Fruit fly (Drosophila melanogaster) whole organism, embryonic: Measurements from ENCODE around the gene Hr38.

Source experiments
- BEAF-32 ChIP-seq: fragments of 200-800 bp; sonication (Bioruptor generic); optimal IDR thresholded peaks from 3 replicates; lab custom pipeline; 2017; ENCODE audit warnings: missing biosample characterization, missing genetic modification characterization, mild to moderate bottlenecking, moderate library complexity, missing genetic modification reagents
- CG10267 ChIP-seq: fragments of 200-800 bp; sonication (Bioruptor generic); optimal IDR thresholded peaks from 2 replicates; lab custom pipeline; 2018; ENCODE audit warnings: missing biosample characterization, mild to moderate bottlenecking, missing genetic modification characterization, moderate library complexity
- CG10462 ChIP-seq: fragments of 200-800 bp; sonication (Bioruptor generic); optimal IDR thresholded peaks from 2 replicates; lab custom pipeline; 2016; ENCODE audit warnings: missing biosample characterization, missing genetic modification characterization
- CG11247 ChIP-seq: fragments of 200-800 bp; sonication (Bioruptor generic); IDR thresholded peaks from 2 replicates; pipeline ENCODE4 v1.3.6; 2022; ENCODE audit warnings: missing biosample characterization, missing genetic modification characterization
- CG12236 ChIP-seq: fragments of 200-800 bp; sonication (Bioruptor generic); optimal IDR thresholded peaks from 2 replicates; lab custom pipeline; 2016; ENCODE audit warnings: missing biosample characterization, missing genetic modification characterization
- CG13775 ChIP-seq: fragments of 200-800 bp; sonication (Bioruptor generic); optimal IDR thresholded peaks from 3 replicates; lab custom pipeline; 2017; ENCODE audit warnings: missing biosample characterization, mild to moderate bottlenecking, missing genetic modification characterization
- CG17186 ChIP-seq: fragments of 200-800 bp; sonication (Bioruptor generic); optimal IDR thresholded peaks from 3 replicates; lab custom pipeline; 2017; ENCODE audit warnings: missing biosample characterization, missing genetic modification reagents, missing genetic modification characterization
- CG18262 ChIP-seq: fragments of 200-800 bp; optimal IDR thresholded peaks from 3 replicates; lab custom pipeline; 2019; ENCODE audit warnings: missing biosample characterization, mild to moderate bottlenecking, missing genetic modification characterization, moderate library complexity
- CG30020 ChIP-seq: fragments of 200-800 bp; optimal IDR thresholded peaks from 2 replicates; lab custom pipeline; 2019; ENCODE audit warnings: missing biosample characterization, mild to moderate bottlenecking, missing genetic modification characterization, moderate library complexity
- CG32532 ChIP-seq: fragments of 200-800 bp; sonication (Bioruptor generic); IDR thresholded peaks from 2 replicates; pipeline ENCODE4 v1.3.6; 2022; ENCODE audit warnings: missing biosample characterization, missing genetic modification characterization
- CG7963 ChIP-seq: fragments of 200-800 bp; sonication (Bioruptor generic); IDR thresholded peaks from 3 replicates; pipeline ENCODE4 v1.3.6; 2022; ENCODE audit warnings: missing biosample characterization, missing genetic modification characterization; ENCODE audit not compliant: partially characterized antibody
- CG7987 ChIP-seq: fragments of 200-800 bp; sonication (Bioruptor generic); optimal IDR thresholded peaks from 2 replicates; lab custom pipeline; 2018; ENCODE audit warnings: missing biosample characterization, mild to moderate bottlenecking, missing genetic modification characterization, moderate library complexity
- CG8281 ChIP-seq: fragments of 200-800 bp; sonication (Bioruptor generic); optimal IDR thresholded peaks from 2 replicates; lab custom pipeline; 2018; ENCODE audit warnings: missing biosample characterization, mild to moderate bottlenecking, missing genetic modification characterization, moderate library complexity
- CG8924 ChIP-seq: fragments of 200-800 bp; optimal IDR thresholded peaks from 3 replicates; lab custom pipeline; 2019; ENCODE audit warnings: missing biosample characterization, mild to moderate bottlenecking, missing genetic modification characterization, moderate library complexity
- CTCF ChIP-seq: fragments of 200-800 bp; sonication (Bioruptor generic); optimal IDR thresholded peaks from 2 replicates; lab custom pipeline; 2017; ENCODE audit warnings: missing biosample characterization, mild to moderate bottlenecking, missing genetic modification characterization, moderate library complexity
- Chrac-16 ChIP-seq: fragments of 200-800 bp; sonication (Bioruptor generic); optimal IDR thresholded peaks from 3 replicates; lab custom pipeline; 2016; ENCODE audit warnings: missing biosample characterization, missing genetic modification characterization
- CrebB ChIP-seq: fragments of 200-800 bp; sonication (Bioruptor generic); optimal IDR thresholded peaks from 3 replicates; lab custom pipeline; 2018; ENCODE audit warnings: missing biosample characterization, mild to moderate bottlenecking, missing genetic modification characterization
- Dad ChIP-seq: fragments of 200-800 bp; sonication (Bioruptor generic); optimal IDR thresholded peaks from 3 replicates; lab custom pipeline; 2016; ENCODE audit warnings: missing biosample characterization, missing genetic modification characterization
- H2.0 ChIP-seq: fragments of 200-800 bp; sonication (Bioruptor generic); IDR thresholded peaks from 2 replicates; pipeline ENCODE4 v1.3.6; 2022; ENCODE audit warnings: missing biosample characterization, missing genetic modification characterization
- MBD-R2 ChIP-seq: fragments of 200-800 bp; sonication (Bioruptor generic); IDR thresholded peaks from 2 replicates; pipeline ENCODE4 v1.3.6; 2022; ENCODE audit warnings: missing biosample characterization, missing genetic modification characterization
- Mes4 ChIP-seq: fragments of 200-800 bp; sonication (Bioruptor generic); optimal IDR thresholded peaks from 2 replicates; lab custom pipeline; 2016; ENCODE audit warnings: missing biosample characterization, missing genetic modification characterization
- Mrtf ChIP-seq: fragments of 200-800 bp; sonication (Bioruptor generic); IDR thresholded peaks from 3 replicates; pipeline ENCODE4 v1.3.6; 2022; ENCODE audit warnings: missing biosample characterization, missing genetic modification characterization
- Rfx ChIP-seq: fragments of 200-800 bp; sonication (Bioruptor generic); IDR thresholded peaks from 2 replicates; pipeline ENCODE4 v1.3.6; 2022; ENCODE audit warnings: missing biosample characterization, missing genetic modification characterization
- Vsx1 ChIP-seq: fragments of 200-800 bp; sonication (Bioruptor generic); optimal IDR thresholded peaks from 2 replicates; lab custom pipeline; 2017; ENCODE audit warnings: missing biosample characterization, mild to moderate bottlenecking, missing genetic modification characterization, missing genetic modification reagents
- aop ChIP-seq: fragments of 200-800 bp; sonication (Bioruptor generic); IDR thresholded peaks from 2 replicates; pipeline ENCODE4 v1.3.6; 2022; ENCODE audit warnings: missing biosample characterization, missing genetic modification characterization
- ara ChIP-seq: fragments of 200-800 bp; sonication (Bioruptor generic); IDR thresholded peaks from 2 replicates; pipeline ENCODE4 v1.3.6; 2022; ENCODE audit warnings: missing biosample characterization, missing genetic modification characterization
- ase ChIP-seq: fragments of 200-800 bp; sonication (Bioruptor generic); IDR thresholded peaks from 3 replicates; pipeline ENCODE4 v1.3.6; 2022; ENCODE audit warnings: missing biosample characterization, missing genetic modification characterization
- az2 ChIP-seq: fragments of 200-800 bp; sonication (Bioruptor generic); optimal IDR thresholded peaks from 3 replicates; lab custom pipeline; 2016; ENCODE audit warnings: missing biosample characterization, missing genetic modification characterization
- caup ChIP-seq: fragments of 200-800 bp; sonication (Bioruptor generic); optimal IDR thresholded peaks from 3 replicates; lab custom pipeline; 2017; ENCODE audit warnings: missing biosample characterization, mild to moderate bottlenecking, missing genetic modification characterization, moderate library complexity; ENCODE audit not compliant: severe bottlenecking
- chn ChIP-seq: fragments of 200-800 bp; sonication (Bioruptor generic); optimal IDR thresholded peaks from 2 replicates; lab custom pipeline; 2016; ENCODE audit warnings: missing biosample characterization, missing genetic modification characterization
- crp ChIP-seq, 2 experiments: fragments of 200-800 bp; sonication (Bioruptor generic); optimal IDR thresholded peaks; 2 replicates in 1 of 2; 3 replicates in 1 of 2; lab custom pipeline; 2017; ENCODE audit warnings: missing biosample characterization in 2 of 2, missing genetic modification characterization in 2 of 2, mild to moderate bottlenecking in 1 of 2, moderate library complexity in 1 of 2
- dm ChIP-seq: fragments of 200-800 bp; sonication (Bioruptor generic); optimal IDR thresholded peaks from 3 replicates; lab custom pipeline; 2016; ENCODE audit warnings: missing biosample characterization, missing genetic modification characterization
- en ChIP-seq: fragments of 200-800 bp; sonication (Bioruptor generic); optimal IDR thresholded peaks from 2 replicates; lab custom pipeline; 2016; ENCODE audit warnings: missing biosample characterization, missing genetic modification characterization
- h ChIP-seq: fragments of >200 bp; optimal IDR thresholded peaks from 2 replicates; lab custom pipeline; 2017
- ind ChIP-seq: fragments of 200-800 bp; sonication (Bioruptor generic); optimal IDR thresholded peaks from 3 replicates; lab custom pipeline; 2016; ENCODE audit warnings: missing biosample characterization, missing genetic modification characterization
- klu ChIP-seq: fragments of 200-800 bp; sonication (Bioruptor generic); IDR thresholded peaks from 2 replicates; pipeline ENCODE4 v1.3.6; 2022; ENCODE audit warnings: missing biosample characterization, missing genetic modification characterization
- lola ChIP-seq, 3 experiments: fragments of >200 bp in 2 of 3; fragments of 200-800 bp in 1 of 3; sonication (Bioruptor generic) in 1 of 3; optimal IDR thresholded peaks; 2 replicates each; lab custom pipeline; 2017 to 2019; ENCODE audit warnings: missing biosample characterization in 3 of 3, missing genetic modification characterization in 3 of 3, mild to moderate bottlenecking in 1 of 3, moderate library complexity in 1 of 3
- mirr ChIP-seq: fragments of 200-800 bp; sonication (Bioruptor generic); optimal IDR thresholded peaks from 3 replicates; lab custom pipeline; 2018; ENCODE audit warnings: missing biosample characterization, mild to moderate bottlenecking, missing genetic modification characterization
- mld ChIP-seq: fragments of 200-800 bp; sonication (Bioruptor generic); IDR thresholded peaks from 3 replicates; pipeline ENCODE4 v1.3.6; 2022; ENCODE audit warnings: missing biosample characterization, missing genetic modification characterization; ENCODE audit not compliant: partially characterized antibody
- odd ChIP-seq: fragments of 200-800 bp; sonication (Bioruptor generic); optimal IDR thresholded peaks from 2 replicates; lab custom pipeline; 2017; ENCODE audit warnings: missing biosample characterization, mild to moderate bottlenecking, missing genetic modification characterization
- pan ChIP-seq, 4 experiments: fragments of >200 bp in 3 of 4; fragments of 200-800 bp in 1 of 4; sonication (Bioruptor generic) in 1 of 4; optimal IDR thresholded peaks in 3 of 4; IDR thresholded peaks in 1 of 4; 2 replicates each; pipeline versions ENCODE4 v1.3.6 to Lab custom; 2017 to 2022; ENCODE audit warnings: missing biosample characterization in 2 of 4, missing genetic modification characterization in 2 of 4, mixed read lengths in 1 of 4
- repo ChIP-seq: fragments of 200-800 bp; sonication (Bioruptor generic); optimal IDR thresholded peaks from 2 replicates; lab custom pipeline; 2016; ENCODE audit warnings: missing biosample characterization, missing genetic modification characterization
- sens-2 ChIP-seq: fragments of 200-800 bp; sonication (Bioruptor generic); IDR thresholded peaks from 2 replicates; pipeline ENCODE4 v1.3.6; 2022; ENCODE audit warnings: missing biosample characterization, missing genetic modification characterization
- slbo ChIP-seq: fragments of 200-800 bp; sonication (Bioruptor generic); IDR thresholded peaks from 2 replicates; pipeline ENCODE4 v1.3.6; 2022; ENCODE audit warnings: missing biosample characterization, missing genetic modification characterization
- slp2 ChIP-seq: fragments of 200-800 bp; sonication (Bioruptor generic); optimal IDR thresholded peaks from 2 replicates; lab custom pipeline; 2016; ENCODE audit warnings: missing biosample characterization, missing genetic modification characterization
- sqz ChIP-seq: fragments of 200-800 bp; sonication (Bioruptor generic); optimal IDR thresholded peaks from 3 replicates; lab custom pipeline; 2018; ENCODE audit warnings: missing biosample characterization, mild to moderate bottlenecking, missing genetic modification characterization
- tgo ChIP-seq: fragments of 200-800 bp; sonication (Bioruptor generic); IDR thresholded peaks from 3 replicates; pipeline ENCODE4 v1.3.6; 2022; ENCODE audit warnings: missing biosample characterization, missing genetic modification characterization
- tio ChIP-seq: fragments of 200-800 bp; sonication (Bioruptor generic); optimal IDR thresholded peaks from 2 replicates; lab custom pipeline; 2017; ENCODE audit warnings: missing biosample characterization, missing genetic modification characterization, inconsistent platforms
- vvl ChIP-seq: fragments of 200-800 bp; sonication (Bioruptor generic); IDR thresholded peaks from 2 replicates; pipeline ENCODE4 v1.3.6; 2022; ENCODE audit warnings: missing biosample characterization, missing genetic modification characterization

Gene Hr38

dm6 chr2L:20714468-20715404 lies at the start of gene Hr38:
Gene Hr38, minus strand, starts transcription at chr2L:20714588.
- TF ChIP-seq tio (no peak), CG7963 (GFP tag; lab: Robert Waterston, UW) (no peak), Vsx1 (GFP tag; lab: Kevin White, UChicago) (no peak), mld (no peak), en (GFP tag; lab: Kevin White, UChicago) (no peak), klu (GFP tag; lab: Robert Waterston, UW) (no peak), CG32532 (GFP tag; lab: Robert Waterston, UW) (peak; percentile 46; the same call in 1 of the 2 replicates), pan (optimal IDR thresholded peaks at IDR 0.05; lab: Kevin White, UChicago) (no peak), pan (GFP tag; optimal IDR thresholded peaks at IDR 0.05 in 1 of 2, IDR thresholded peaks at IDR 0.05 in 1 of 2) (no peak), caup (GFP tag; lab: Kevin White, UChicago) (peak; percentile 39), CrebB (tag; lab: Kevin White, UChicago) (peak; percentile 12), CG12236 (GFP tag; lab: Kevin White, UChicago) (no peak), CG8924 (tag; lab: Kevin White, UChicago) (peak; percentile 27), Mrtf (0 out of 3 replicates have a peak, but pooled peaks have one; percentile 35), CG17186 (GFP tag; lab: Kevin White, UChicago) (no peak), CG13775 (no peak), Dad (GFP tag; lab: Kevin White, UChicago) (no peak), ara (GFP tag; lab: Robert Waterston, UW) (0 out of 2 replicates have a peak, but pooled peaks have one; percentile 27), chn (no peak), sqz (GFP tag; lab: Kevin White, UChicago) (no peak), repo (GFP tag; lab: Kevin White, UChicago) (no peak), aop (GFP tag; lab: Robert Waterston, UW) (no peak), MBD-R2 (no peak), h (lab: Kevin White, UChicago) (no peak), lola (GFP tag; optimal IDR thresholded peaks at IDR 0.05; lab: Kevin White, UChicago) (no peak), tgo (GFP tag; lab: Robert Waterston, UW) (0 out of 3 replicates have a peak, but pooled peaks have one; percentile 15), CG11247 (no peak; the same call in 1 of the 2 replicates), CG10462 (GFP tag; lab: Kevin White, UChicago) (no peak), BEAF-32 (GFP tag; lab: Kevin White, UChicago) (no peak), slbo (GFP tag; lab: Robert Waterston, UW) (peak; percentile 72), CG7987 (GFP tag; lab: Kevin White, UChicago) (no peak), mirr (GFP tag; lab: Kevin White, UChicago) (peak; percentile 30), vvl (GFP tag; lab: Robert Waterston, UW) (no peak), Mes4 (GFP tag; lab: Kevin White, UChicago) (no peak), az2 (GFP tag; lab: Kevin White, UChicago) (peak; percentile 18), ind (GFP tag; lab: Kevin White, UChicago) (peak; percentile 52), ase (GFP tag; lab: Robert Waterston, UW) (no peak), slp2 (GFP tag; lab: Kevin White, UChicago) (no peak), H2.0 (GFP tag; lab: Robert Waterston, UW) (no peak), Chrac-16 (GFP tag; lab: Kevin White, UChicago) (peak; percentile 13), CTCF (GFP tag; lab: Kevin White, UChicago) (no peak), CG30020 (no peak), CG18262 (tag; lab: Kevin White, UChicago) (no peak), crp (GFP tag; optimal IDR thresholded peaks at IDR 0.05; lab: Kevin White, UChicago) (no peak), Rfx (GFP tag; lab: Robert Waterston, UW) (peak; percentile 55), odd (no peak), dm (GFP tag; lab: Kevin White, UChicago) (no peak), sens-2 (GFP tag; lab: Robert Waterston, UW) (no peak), CG10267 (no peak), CG8281 (no peak)
